Fruit fly (Drosophila melanogaster): Measurements from ENCODE around the gene CG32755.

The CG32755 gene

dm6 chrX:5949951-5950350 is at the start of gene CG32755:
TSS of gene CG32755 (plus strand) at chrX:5950251.
- TF ChIP-seq dan (GFP tag; IDR thresholded peaks at IDR 0.05) = no peak
- no peak for TF ChIP-seq CG10431 (GFP tag; optimal IDR thresholded peaks at IDR 0.05)

dm6 chrX:5901628-5902213 is 48.3 kb upstream of the CG32755 start:
- no peak for TF ChIP-seq CG5180 (GFP tag; optimal IDR thresholded peaks at IDR 0.05)
- TF ChIP-seq unpg (GFP tag; optimal IDR thresholded peaks at IDR 0.05) = no peak
- peak in 1 of 2 experiments; percentile 15 for TF ChIP-seq Eip74EF (GFP tag; optimal IDR thresholded peaks at IDR 0.05)
- TF ChIP-seq CG10431 (GFP tag; optimal IDR thresholded peaks at IDR 0.05) = peak; percentile 39
- TF ChIP-seq pfk (GFP tag; optimal IDR thresholded peaks at IDR 0.05) = peak; percentile 51
- peak; percentile 13 for TF ChIP-seq eyg (GFP tag; optimal IDR thresholded peaks at IDR 0.05)
- TF ChIP-seq grau (tag; optimal IDR thresholded peaks at IDR 0.05) = peak; percentile 8
- TF ChIP-seq CG17829 (tag; optimal IDR thresholded peaks at IDR 0.05) = peak; percentile 37
- peak; percentile 23 for TF ChIP-seq CG2116 (GFP tag; optimal IDR thresholded peaks at IDR 0.05)
- no peak for TF ChIP-seq Atf-2 (GFP tag; optimal IDR thresholded peaks at IDR 0.05)
- TF ChIP-seq Fer1 (GFP tag; optimal IDR thresholded peaks at IDR 0.05) = peak; percentile 29
- peak; percentile 45; the same call in 1 of the 2 replicates for TF ChIP-seq Bgb (GFP tag; IDR thresholded peaks at IDR 0.05; ENCODE audit: partially characterized antibody)
- TF ChIP-seq gem (tag; optimal IDR thresholded peaks at IDR 0.05) = peak; percentile 36
- TF ChIP-seq jing (GFP tag; optimal IDR thresholded peaks at IDR 0.05) = no peak
- 0 out of 3 replicates have a peak, but pooled peaks have one; percentile 47 for TF ChIP-seq CG6175 (GFP tag; IDR thresholded peaks at IDR 0.05)
- peak; percentile 11; the same call in 1 of the 2 replicates for TF ChIP-seq amos (GFP tag; IDR thresholded peaks at IDR 0.05; ENCODE audit: partially characterized antibody)
- peak; percentile 36 for TF ChIP-seq wek (GFP tag; optimal IDR thresholded peaks at IDR 0.05)
- TF ChIP-seq maf-S (GFP tag; optimal IDR thresholded peaks at IDR 0.05) = no peak
- peak; percentile 31; the same call in 1 of the 3 replicates for TF ChIP-seq row (GFP tag; IDR thresholded peaks at IDR 0.05)
- no peak for TF ChIP-seq pnt (GFP tag; optimal IDR thresholded peaks at IDR 0.05)
- peak; percentile 65 for TF ChIP-seq CG12769 (tag; optimal IDR thresholded peaks at IDR 0.05)
- TF ChIP-seq ci (GFP tag; IDR thresholded peaks at IDR 0.05) = peak; percentile 70
- TF ChIP-seq Meics (GFP tag; optimal IDR thresholded peaks at IDR 0.05) = peak; percentile 22
- no peak for TF ChIP-seq CG5245 (GFP tag; optimal IDR thresholded peaks at IDR 0.05)
- TF ChIP-seq Dfd (GFP tag; optimal IDR thresholded peaks at IDR 0.05) = no peak
- peak; percentile 65 for TF ChIP-seq Trl (optimal IDR thresholded peaks at IDR 0.05)
- TF ChIP-seq Trl (GFP tag; optimal IDR thresholded peaks at IDR 0.05) = peak; percentile 29
- TF ChIP-seq CG10267 (tag; optimal IDR thresholded peaks at IDR 0.05) = peak; percentile 17
- TF ChIP-seq cwo (GFP tag; optimal IDR thresholded peaks at IDR 0.05) = no peak
- TF ChIP-seq B-H2 (GFP tag; optimal IDR thresholded peaks at IDR 0.05) = peak; percentile 34
- TF ChIP-seq CG9727 (GFP tag; optimal IDR thresholded peaks at IDR 0.05) = peak; percentile 36
- peak; percentile 32; the same call in 1 of the 2 replicates for TF ChIP-seq NFAT (GFP tag; IDR thresholded peaks at IDR 0.05)
- no peak for TF ChIP-seq C15 (GFP tag; IDR thresholded peaks at IDR 0.05)
- TF ChIP-seq Spps (tag; optimal IDR thresholded peaks at IDR 0.05) = no peak
- no peak for TF ChIP-seq NK7.1 (GFP tag; optimal IDR thresholded peaks at IDR 0.05)
- peak; percentile 51 for TF ChIP-seq CG2875 (GFP tag; optimal IDR thresholded peaks at IDR 0.05)
- no peak for TF ChIP-seq CG18262 (tag; optimal IDR thresholded peaks at IDR 0.05)
- peak; percentile 25 for TF ChIP-seq CG7786 (GFP tag; optimal IDR thresholded peaks at IDR 0.05)
- TF ChIP-seq CG9215 (GFP tag; IDR thresholded peaks at IDR 0.05) = peak; percentile 34; the same call in 1 of the 2 replicates
- peak in 1 of 2 experiments; percentile 6 for TF ChIP-seq tll (GFP tag; optimal IDR thresholded peaks at IDR 0.05)
- TF ChIP-seq lbe (GFP tag; optimal IDR thresholded peaks at IDR 0.05) = peak; percentile 41
- peak; percentile 54; the same call in 1 of the 2 replicates for TF ChIP-seq sob (GFP tag; IDR thresholded peaks at IDR 0.05)
- peak; percentile 99 for TF ChIP-seq CG15601 (tag; optimal IDR thresholded peaks at IDR 0.05)
- TF ChIP-seq CG6272 (GFP tag; IDR thresholded peaks at IDR 0.05) = 0 out of 2 replicates have a peak, but pooled peaks have one; percentile 15
- TF ChIP-seq CG14441 (GFP tag; IDR thresholded peaks at IDR 0.05) = no peak
- TF ChIP-seq CG1603 (tag; optimal IDR thresholded peaks at IDR 0.05) = peak; percentile 19

Data from whole organism, embryonic.